Fruit fly (Drosophila melanogaster): Measurements from ENCODE around the gene CG13996.

Gene CG13996

DNA sequence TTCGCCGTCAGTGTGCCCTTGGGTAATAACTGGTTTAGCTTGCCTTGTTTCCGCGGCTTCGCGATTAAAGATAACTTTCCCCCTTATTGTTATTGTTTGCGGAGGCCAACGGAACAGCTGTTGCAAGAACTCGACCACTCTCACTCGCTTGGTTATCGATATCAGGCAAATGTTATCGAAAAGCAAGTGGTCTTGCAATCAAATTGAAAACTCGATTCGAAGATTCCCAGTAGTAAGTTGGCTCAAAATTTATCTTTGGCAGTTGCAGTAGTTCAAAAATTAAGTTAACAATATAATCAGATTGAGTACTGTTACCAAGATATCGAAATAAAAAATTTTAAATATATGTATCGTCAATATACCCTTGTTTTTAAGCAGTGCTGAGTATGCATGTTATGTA lies 45.2 kb downstream of the CG13996 start, which contains the start of the genes Fbw5 and CG9147 (continued):
- TF ChIP-seq fd59A (GFP tag; optimal IDR thresholded peaks at IDR 0.05) (peak; percentile 99), cyc (GFP tag; optimal IDR thresholded peaks at IDR 0.05) (peak; percentile 100), CG9139 (GFP tag; optimal IDR thresholded peaks at IDR 0.05) (peak; percentile 99), CG16779 (tag; optimal IDR thresholded peaks at IDR 0.05) (peak; percentile 99), vri (GFP tag; optimal IDR thresholded peaks at IDR 0.05) (peak; percentile 100), CG6792 (GFP tag; optimal IDR thresholded peaks at IDR 0.05) (peak; percentile 100), Lpt (GFP tag; optimal IDR thresholded peaks at IDR 0.05) (peak; percentile 99), achi (GFP tag; optimal IDR thresholded peaks at IDR 0.05) (peak; percentile 99), Eip78C (GFP tag) (peak; percentile 100), Hr38 (GFP tag; optimal IDR thresholded peaks at IDR 0.05) (peak; percentile 94), fkh (GFP tag; optimal IDR thresholded peaks at IDR 0.05) (peak; percentile 96), CG6276 (GFP tag; optimal IDR thresholded peaks at IDR 0.05) (peak; percentile 99), CG11902 (GFP tag; optimal IDR thresholded peaks at IDR 0.05) (peak; percentile 99), CG34406 (GFP tag; optimal IDR thresholded peaks at IDR 0.05) (peak; percentile 100), eg (GFP tag; IDR thresholded peaks at IDR 0.05) (peak; percentile 100), CG6163 (GFP tag; IDR thresholded peaks at IDR 0.05) (peak; percentile 100), CG31627 (GFP tag; optimal IDR thresholded peaks at IDR 0.05) (peak; percentile 100), pdm3 (GFP tag; optimal IDR thresholded peaks at IDR 0.05) (peak; percentile 100), CG8632 (GFP tag; optimal IDR thresholded peaks at IDR 0.05) (peak; percentile 100), CG11762 (GFP tag; optimal IDR thresholded peaks at IDR 0.05; ENCODE audit: insufficient read depth) (peak; percentile 99)

DNA sequence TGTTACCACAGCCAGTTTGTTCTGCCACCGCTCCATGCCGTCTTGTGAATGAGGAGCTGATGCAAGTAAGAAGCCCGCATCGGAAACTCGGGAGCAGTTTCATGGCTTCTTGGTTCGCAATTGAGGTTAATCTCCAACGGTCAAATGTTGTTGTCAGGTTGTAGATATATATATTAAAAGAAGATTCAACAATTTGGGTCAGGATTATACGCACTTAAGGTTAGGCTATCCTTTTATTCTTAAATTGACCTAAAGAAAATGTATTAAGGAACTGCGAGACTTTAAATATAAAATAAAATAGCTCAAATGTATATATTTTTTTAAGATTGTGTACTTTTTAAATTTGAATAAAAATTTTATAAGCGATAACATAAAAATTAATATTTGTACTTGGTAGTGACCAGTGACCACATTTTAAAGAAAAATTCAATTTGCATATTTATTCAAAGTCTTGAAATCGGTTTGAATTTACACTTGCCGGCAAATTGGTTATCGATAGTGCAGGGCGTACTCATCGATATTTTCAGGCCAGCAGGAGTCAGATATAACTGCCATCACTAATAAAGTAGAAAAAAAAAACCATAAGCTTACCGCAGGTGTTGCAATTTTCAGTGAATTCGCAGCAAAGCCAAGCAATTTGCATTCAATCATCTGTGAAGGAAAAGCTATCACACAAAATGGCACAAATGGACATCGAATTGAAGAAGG lies 48.1 kb downstream of the CG13996 start, which contains the start of the genes CG9150 and Pfdn1:
Gene CG9150, minus strand, starts transcription at position 51 of the 708 bp plus-strand sequence.
Gene Pfdn1, plus strand, starts transcription at position 536 of the 708 bp plus-strand sequence.
- TF ChIP-seq spab (GFP tag; optimal IDR thresholded peaks at IDR 0.05) (no peak), esn (GFP tag; optimal IDR thresholded peaks at IDR 0.05) (peak; percentile 9), Eip78C (GFP tag) (peak; percentile 61)

DNA sequence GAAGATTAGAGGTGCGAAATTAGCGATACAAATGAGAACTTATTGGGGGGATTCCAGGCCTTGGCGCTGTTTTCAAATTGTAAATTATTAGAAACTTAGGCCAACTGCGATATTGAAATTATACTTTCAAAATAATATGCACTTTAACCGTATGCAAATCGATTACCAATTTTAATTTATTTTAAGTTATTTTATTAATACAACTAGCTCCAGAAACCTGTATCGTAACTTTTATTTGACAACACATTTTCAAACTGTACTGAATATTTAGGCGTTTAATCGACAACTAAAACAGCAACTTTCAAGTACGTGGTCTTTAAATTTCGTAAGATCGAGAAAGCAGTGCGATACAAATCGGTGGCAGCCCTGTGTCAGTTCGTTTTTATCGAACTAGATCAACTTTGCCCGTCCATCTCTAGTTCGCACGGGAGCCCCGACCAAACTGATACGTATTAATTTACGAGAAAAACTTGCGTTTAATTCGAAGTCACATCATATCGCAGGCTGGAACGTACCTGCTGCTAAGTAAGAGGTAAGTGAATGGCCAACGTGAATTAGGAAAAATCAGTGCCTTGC lies 50.1 kb downstream of the CG13996 start, which contains the start of the genes CG9154 and Kr-h2:
Gene CG9154, minus strand, starts transcription at position 31 of the 576 bp plus-strand sequence.
Gene Kr-h2, plus strand, starts transcription at position 335 of the 576 bp plus-strand sequence.
- TF ChIP-seq salr (GFP tag; optimal IDR thresholded peaks at IDR 0.05) (no peak), cyc (GFP tag; optimal IDR thresholded peaks at IDR 0.05) (peak; percentile 39), Eip78C (GFP tag) (peak; percentile 66), svp (GFP tag) (peak; percentile 80), CG7368 (GFP tag; optimal IDR thresholded peaks at IDR 0.05) (peak; percentile 29), CG10669 (GFP tag; optimal IDR thresholded peaks at IDR 0.05) (no peak), CG16779 (tag; optimal IDR thresholded peaks at IDR 0.05) (no peak), CG11902 (GFP tag; optimal IDR thresholded peaks at IDR 0.05) (no peak), CG8319 (GFP tag; optimal IDR thresholded peaks at IDR 0.05) (no peak), Sox14 (GFP tag; optimal IDR thresholded peaks at IDR 0.05) (peak; percentile 57), CG32006 (GFP tag; optimal IDR thresholded peaks at IDR 0.05) (peak; percentile 54), CG34406 (GFP tag; optimal IDR thresholded peaks at IDR 0.05) (peak; percentile 45), dsx (GFP tag; optimal IDR thresholded peaks at IDR 0.05; ENCODE audit: poor library complexity, severe bottlenecking) (peak; percentile 14), CG6276 (GFP tag; optimal IDR thresholded peaks at IDR 0.05) (peak; percentile 63), achi (GFP tag; optimal IDR thresholded peaks at IDR 0.05) (peak; percentile 44), Met (GFP tag; optimal IDR thresholded peaks at IDR 0.05) (peak; percentile 56), Lpt (GFP tag; optimal IDR thresholded peaks at IDR 0.05) (no peak), CG6792 (GFP tag; optimal IDR thresholded peaks at IDR 0.05) (no peak), CG3032 (tag; optimal IDR thresholded peaks at IDR 0.05) (peak; percentile 34), Ets96B (tag; optimal IDR thresholded peaks at IDR 0.05) (peak; percentile 29), CG8632 (GFP tag; optimal IDR thresholded peaks at IDR 0.05) (peak; percentile 32), CG8119 (GFP tag; IDR thresholded peaks at IDR 0.05) (peak; percentile 64), Eip93F (GFP tag; optimal IDR thresholded peaks at IDR 0.05) (no peak), CG15336 (GFP tag; IDR thresholded peaks at IDR 0.05) (no peak; the same call in 1 of the 2 replicates), Gug (GFP tag; IDR thresholded peaks at IDR 0.05) (peak; percentile 59; the same call in 1 of the 2 replicates), lz (GFP tag; optimal IDR thresholded peaks at IDR 0.05) (peak; percentile 48), CG6854 (GFP tag; optimal IDR thresholded peaks at IDR 0.05) (peak; percentile 21), CG6808 (GFP tag; optimal IDR thresholded peaks at IDR 0.05) (no peak), CG11762 (GFP tag; optimal IDR thresholded peaks at IDR 0.05; ENCODE audit: insufficient read depth) (no peak), fkh (GFP tag; optimal IDR thresholded peaks at IDR 0.05) (peak; percentile 48), CG6163 (GFP tag; IDR thresholded peaks at IDR 0.05) (0 out of 3 replicates have a peak, but pooled peaks have one; percentile 26), CG11294 (GFP tag; IDR thresholded peaks at IDR 0.05) (0 out of 2 replicates have a peak, but pooled peaks have one; percentile 34), acj6 (GFP tag; optimal IDR thresholded peaks at IDR 0.05) (no peak), Blimp-1 (GFP tag; optimal IDR thresholded peaks at IDR 0.05) (peak; percentile 27), CG31627 (GFP tag; optimal IDR thresholded peaks at IDR 0.05) (peak; percentile 50)
